Worm (Caenorhabditis elegans) whole organism, mixed stage, embryonic: ENCODE measurements around the gene F38H4.4.

Experiments used
- M03D4.4 ChIP-seq: sonication (generic microtip); optimal IDR thresholded peaks from 2 replicates; lab custom pipeline; 2017; ENCODE audit warnings: mild to moderate bottlenecking, missing genetic modification characterization, missing compliant biosample characterization
- bed-3 ChIP-seq: fragments of 200-800 bp; sonication (Bioruptor generic); optimal IDR thresholded peaks from 3 replicates; lab custom pipeline; 2018; ENCODE audit warnings: mild to moderate bottlenecking, missing genetic modification characterization, moderate library complexity, missing compliant biosample characterization
- blmp-1 ChIP-seq: fragments of 150-350 bp; optimal IDR thresholded peaks from 2 replicates; lab custom pipeline; 2014; ENCODE audit warnings: missing biosample characterization, missing genetic modification characterization
- ceh-39 ChIP-seq: fragments of 150-350 bp; optimal IDR thresholded peaks from 2 replicates; lab custom pipeline; 2014; ENCODE audit warnings: missing biosample characterization, missing genetic modification characterization
- ceh-43 ChIP-seq: fragments of 200-800 bp; sonication (Bioruptor generic); optimal IDR thresholded peaks from 2 replicates; lab custom pipeline; 2018; ENCODE audit warnings: mild to moderate bottlenecking, missing genetic modification characterization, moderate library complexity, missing compliant biosample characterization
- ceh-83 ChIP-seq: fragments of 200-800 bp; sonication (Bioruptor generic); optimal IDR thresholded peaks from 2 replicates; lab custom pipeline; 2018; ENCODE audit warnings: mild to moderate bottlenecking, missing genetic modification characterization, missing compliant biosample characterization
- ces-1 ChIP-seq: fragments of 150-350 bp; optimal IDR thresholded peaks from 2 replicates; lab custom pipeline; 2014; ENCODE audit warnings: missing biosample characterization, missing genetic modification reagents, missing genetic modification characterization
- cnd-1 ChIP-seq: fragments of 200-800 bp; sonication (Bioruptor generic); optimal IDR thresholded peaks from 2 replicates; lab custom pipeline; 2018; ENCODE audit warnings: mild to moderate bottlenecking, missing genetic modification characterization, missing compliant biosample characterization
- drap-1 ChIP-seq: fragments of 200-800 bp; sonication (Bioruptor generic); optimal IDR thresholded peaks from 3 replicates; lab custom pipeline; 2018; ENCODE audit warnings: mild to moderate bottlenecking, missing genetic modification characterization, missing compliant biosample characterization
- elt-1 ChIP-seq: sonication (generic microtip); optimal IDR thresholded peaks from 2 replicates; lab custom pipeline; 2017; ENCODE audit warnings: missing genetic modification characterization, mild to moderate bottlenecking, missing compliant biosample characterization, antibody characterized with exemption, moderate library complexity, borderline replicate concordance; ENCODE audit not compliant: insufficient read depth
- elt-3 ChIP-seq: fragments of 150-350 bp; optimal IDR thresholded peaks from 2 replicates; lab custom pipeline; 2014; ENCODE audit warnings: missing biosample characterization, missing genetic modification characterization
- flh-1 ChIP-seq: fragments of 200-800 bp; sonication (Bioruptor generic); optimal IDR thresholded peaks from 2 replicates; lab custom pipeline; 2018; ENCODE audit warnings: mild to moderate bottlenecking, missing genetic modification characterization, moderate library complexity, missing compliant biosample characterization
- ham-2 ChIP-seq: fragments of 200-800 bp; sonication (Bioruptor generic); optimal IDR thresholded peaks from 2 replicates; lab custom pipeline; 2018; ENCODE audit warnings: mild to moderate bottlenecking, missing genetic modification characterization, missing compliant biosample characterization
- hlh-1 ChIP-seq: fragments of 150-350 bp; optimal IDR thresholded peaks from 2 replicates; lab custom pipeline; 2014; ENCODE audit warnings: missing biosample characterization, missing genetic modification reagents, missing genetic modification characterization
- lin-13 ChIP-seq: fragments of 150-350 bp; optimal IDR thresholded peaks from 2 replicates; lab custom pipeline; 2014; ENCODE audit warnings: missing biosample characterization, missing genetic modification characterization
- lin-32 ChIP-seq: fragments of 200-800 bp; sonication (Bioruptor generic); optimal IDR thresholded peaks from 2 replicates; lab custom pipeline; 2018; ENCODE audit warnings: mild to moderate bottlenecking, missing genetic modification characterization, missing compliant biosample characterization
- lsy-2 ChIP-seq: fragments of 150-350 bp; optimal IDR thresholded peaks from 2 replicates; lab custom pipeline; 2014; ENCODE audit warnings: missing biosample characterization, missing genetic modification characterization
- mab-5 ChIP-seq: fragments of 150-350 bp; optimal IDR thresholded peaks from 2 replicates; lab custom pipeline; 2014; ENCODE audit warnings: missing biosample characterization, missing genetic modification characterization
- mep-1 ChIP-seq: fragments of 150-350 bp; optimal IDR thresholded peaks from 2 replicates; lab custom pipeline; 2017; ENCODE audit warnings: missing biosample characterization, missing genetic modification reagents, missing genetic modification characterization, inconsistent platforms
- mls-2 ChIP-seq: sonication (generic microtip); optimal IDR thresholded peaks from 2 replicates; lab custom pipeline; 2016; ENCODE audit warnings: mild to moderate bottlenecking, missing genetic modification characterization, moderate library complexity, missing compliant biosample characterization
- nhr-12 ChIP-seq: fragments of 150-350 bp; optimal IDR thresholded peaks from 2 replicates; lab custom pipeline; 2014; ENCODE audit warnings: missing biosample characterization, missing genetic modification characterization
- nhr-2 ChIP-seq: fragments of 150-350 bp; optimal IDR thresholded peaks from 2 replicates; lab custom pipeline; 2014; ENCODE audit warnings: missing biosample characterization, missing genetic modification characterization
- nhr-237 ChIP-seq: fragments of 150-350 bp; optimal IDR thresholded peaks from 2 replicates; lab custom pipeline; 2014; ENCODE audit warnings: missing biosample characterization, missing genetic modification characterization
- nhr-28 ChIP-seq: fragments of 150-350 bp; optimal IDR thresholded peaks from 2 replicates; lab custom pipeline; 2014; ENCODE audit warnings: missing biosample characterization, missing genetic modification characterization
- nhr-76 ChIP-seq: sonication (generic microtip); optimal IDR thresholded peaks from 2 replicates; lab custom pipeline; 2017; ENCODE audit warnings: missing biosample characterization, missing genetic modification characterization
- pha-4 ChIP-seq: fragments of 150-350 bp; optimal IDR thresholded peaks from 2 replicates; lab custom pipeline; 2018; ENCODE audit warnings: missing biosample characterization, missing genetic modification reagents, missing genetic modification characterization
- sem-2 ChIP-seq: fragments of 200-800 bp; sonication (Bioruptor generic); optimal IDR thresholded peaks from 2 replicates; lab custom pipeline; 2018; ENCODE audit warnings: mild to moderate bottlenecking, missing genetic modification characterization, missing compliant biosample characterization
- snpc-4 ChIP-seq: fragments of 150-350 bp; optimal IDR thresholded peaks from 2 replicates; lab custom pipeline; 2014; ENCODE audit warnings: missing biosample characterization, missing genetic modification characterization
- sptf-1 ChIP-seq: sonication (generic microtip); optimal IDR thresholded peaks from 2 replicates; lab custom pipeline; 2017; ENCODE audit warnings: mild to moderate bottlenecking, missing genetic modification characterization, moderate library complexity, missing compliant biosample characterization
- tbx-8 ChIP-seq: fragments of 200-800 bp; sonication (Bioruptor generic); optimal IDR thresholded peaks from 2 replicates; lab custom pipeline; 2018; ENCODE audit warnings: mild to moderate bottlenecking, missing genetic modification characterization, moderate library complexity, missing compliant biosample characterization
- unc-120 ChIP-seq: sonication (generic microtip); optimal IDR thresholded peaks from 2 replicates; lab custom pipeline; 2017; ENCODE audit warnings: missing genetic modification characterization, missing compliant biosample characterization; ENCODE audit not compliant: poor library complexity, severe bottlenecking
- unc-39 ChIP-seq: fragments of 150-350 bp; optimal IDR thresholded peaks from 2 replicates; lab custom pipeline; 2014; ENCODE audit warnings: missing biosample characterization, missing genetic modification characterization
- unc-62 ChIP-seq: fragments of 150-350 bp; optimal IDR thresholded peaks from 2 replicates; lab custom pipeline; 2014; ENCODE audit warnings: missing biosample characterization, missing genetic modification reagents, missing genetic modification characterization
- zip-8 ChIP-seq: fragments of 150-350 bp; optimal IDR thresholded peaks from 2 replicates; lab custom pipeline; 2014; ENCODE audit warnings: missing biosample characterization, missing genetic modification characterization
- ztf-11 ChIP-seq: fragments of 150-350 bp; optimal IDR thresholded peaks from 2 replicates; lab custom pipeline; 2014; ENCODE audit warnings: missing biosample characterization, missing genetic modification characterization

The F38H4.4 gene

DNA sequence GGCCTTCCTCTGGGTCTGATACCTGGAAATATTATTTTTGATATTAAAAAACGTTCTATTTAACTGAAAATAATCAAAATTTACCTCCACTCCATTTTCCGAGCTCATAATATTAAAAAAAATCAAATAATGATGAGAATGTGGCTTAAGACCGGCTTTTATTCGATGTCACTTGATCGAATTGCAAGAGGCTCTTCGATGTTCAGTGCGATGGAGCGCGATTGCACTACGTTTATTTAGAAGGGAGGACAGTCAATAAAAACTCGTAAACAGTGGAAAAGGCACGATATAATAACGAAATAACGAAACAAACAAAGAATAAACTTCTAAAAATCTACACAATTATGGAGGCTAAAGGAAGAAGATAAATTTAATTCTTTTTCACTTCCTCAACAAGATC lies 6.7 kb downstream of the F38H4.4 start, which contains the start of gene tag-30:
Gene tag-30, minus strand, starts transcription at position 383 of the 400 bp plus-strand sequence.
- TF ChIP-seq lsy-2: peak; percentile 2
- TF ChIP-seq M03D4.4 (tag; lab: Kevin White, UChicago): no peak
- peak; percentile 81 for TF ChIP-seq pha-4 (tag; lab: Kevin White, UChicago)
- TF ChIP-seq ceh-39 (tag; lab: Kevin White, UChicago): peak; percentile 34
- TF ChIP-seq nhr-237 (tag; lab: Kevin White, UChicago): no peak
- TF ChIP-seq drap-1 (GFP tag; lab: Kevin White, UChicago): peak; percentile 8
- TF ChIP-seq hlh-1 (tag; lab: Kevin White, UChicago): peak; percentile 29
- TF ChIP-seq mep-1 (tag; lab: Kevin White, UChicago): peak; percentile 60
- TF ChIP-seq elt-1: no peak
- TF ChIP-seq sptf-1: peak; percentile 24
- TF ChIP-seq unc-62 (GFP tag; lab: Kevin White, UChicago): no peak
- TF ChIP-seq ces-1: peak; percentile 75
- no peak for TF ChIP-seq ztf-11 (tag; lab: Kevin White, UChicago)
- no peak for TF ChIP-seq unc-120 (tag; lab: Kevin White, UChicago)

DNA sequence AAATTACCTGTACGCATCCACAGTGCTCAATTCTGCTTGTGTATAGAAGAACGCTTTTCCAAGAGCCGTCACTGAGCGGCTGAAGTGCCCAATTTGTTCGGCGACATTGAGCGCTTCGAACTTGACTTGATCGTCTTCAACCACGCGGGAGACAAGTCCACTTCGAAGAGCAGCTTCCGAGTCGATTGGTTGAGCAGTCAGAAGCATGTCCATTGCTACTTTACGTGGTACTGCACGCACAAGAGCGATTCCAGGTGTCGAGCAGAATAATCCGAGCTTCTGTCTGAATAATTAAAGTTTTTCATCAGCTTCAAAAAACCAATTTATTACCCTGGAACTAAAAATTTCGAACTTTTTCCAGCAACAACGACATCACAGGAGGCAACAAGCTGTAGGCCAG lies 7.4 kb downstream of the F38H4.4 start:
- no peak for TF ChIP-seq M03D4.4 (tag; lab: Kevin White, UChicago)

DNA sequence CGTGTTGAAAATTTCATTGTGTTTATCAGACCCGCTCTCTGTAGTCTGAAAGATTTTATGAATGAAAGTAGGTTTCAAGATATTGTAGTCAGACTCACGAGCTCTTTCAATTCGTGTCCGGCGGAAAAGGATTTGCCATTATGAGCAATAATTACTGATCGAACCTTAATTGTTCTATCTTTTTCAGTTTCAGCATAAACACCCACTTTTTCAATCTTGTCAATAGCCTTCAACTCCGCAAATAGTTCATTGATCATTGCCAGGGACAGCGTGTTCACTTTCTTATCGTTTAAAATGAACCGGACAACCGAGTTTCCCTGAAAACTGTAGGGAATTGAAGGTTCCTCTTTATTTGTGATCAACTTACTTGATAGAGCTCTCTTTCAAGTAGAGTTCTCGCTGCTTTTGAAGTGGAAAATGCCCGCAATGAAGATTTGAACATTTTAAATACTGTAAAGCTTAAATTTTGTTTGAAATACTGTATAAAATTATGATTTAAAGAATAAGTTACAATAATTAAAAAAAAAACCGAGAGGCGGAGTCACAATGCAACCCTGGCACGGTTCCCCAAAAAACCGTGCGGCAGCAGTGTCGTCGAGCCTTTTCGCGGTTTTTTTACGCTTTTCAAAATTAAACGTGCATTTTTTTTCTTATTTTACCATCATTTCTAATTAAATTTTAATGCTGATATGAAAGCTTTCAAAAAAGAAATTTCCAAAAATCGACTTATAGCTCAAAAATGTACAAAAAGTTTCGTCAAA lies 8.0 kb downstream of the F38H4.4 start, which contains the start of gene ech-2:
Gene ech-2, minus strand, starts transcription at position 452 of the 761 bp plus-strand sequence.
- TF ChIP-seq lsy-2 (peak; percentile 4), snpc-4 (tag; lab: Kevin White, UChicago) (no peak), sptf-1 (no peak), hlh-1 (tag; lab: Kevin White, UChicago) (peak; percentile 27), nhr-28 (tag; lab: Kevin White, UChicago) (no peak), nhr-12 (tag; lab: Kevin White, UChicago) (no peak), sem-2 (GFP tag; lab: Kevin White, UChicago) (no peak), lin-32 (GFP tag; lab: Kevin White, UChicago) (no peak), ztf-11 (tag; lab: Kevin White, UChicago) (no peak), ham-2 (no peak), ceh-43 (GFP tag; lab: Kevin White, UChicago) (no peak), blmp-1 (tag; lab: Kevin White, UChicago) (no peak), flh-1 (GFP tag; lab: Kevin White, UChicago) (no peak), M03D4.4 (tag; lab: Kevin White, UChicago) (no peak), tbx-8 (GFP tag; lab: Kevin White, UChicago) (no peak), lin-13 (no peak), mep-1 (tag; lab: Kevin White, UChicago) (peak; percentile 60), elt-1 (no peak), unc-62 (GFP tag; lab: Kevin White, UChicago) (no peak), ces-1 (no peak), zip-8 (tag; lab: Kevin White, UChicago) (no peak), nhr-76 (no peak), ceh-39 (tag; lab: Kevin White, UChicago) (no peak), mab-5 (no peak), unc-120 (tag; lab: Kevin White, UChicago) (no peak), ceh-83 (GFP tag; lab: Kevin White, UChicago) (no peak)

DNA sequence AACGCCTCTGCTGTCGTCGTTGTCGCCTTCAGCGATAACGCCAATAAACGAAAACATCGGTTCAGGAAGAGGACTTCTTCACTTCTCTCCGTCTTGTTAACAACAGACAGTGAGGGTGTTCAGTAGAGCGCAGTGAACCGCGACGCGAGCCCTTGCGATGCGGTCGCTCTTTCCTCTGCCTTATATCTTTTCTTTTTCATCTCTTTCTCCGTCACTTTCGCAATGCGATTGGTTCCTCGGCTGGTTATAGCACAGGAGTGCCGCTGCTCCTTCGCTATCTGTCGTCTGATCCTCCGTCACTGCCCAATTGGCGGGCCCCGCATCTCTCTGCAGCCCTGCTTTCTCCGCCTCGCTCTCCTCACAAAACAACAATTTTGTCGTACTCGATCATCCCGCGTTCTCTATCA lies 9.1 kb downstream of the F38H4.4 start:
- TF ChIP-seq nhr-28 (tag; lab: Kevin White, UChicago): no peak
- TF ChIP-seq mls-2 (tag; lab: Kevin White, UChicago): peak; percentile 28
- no peak for TF ChIP-seq zip-8 (tag; lab: Kevin White, UChicago)
- TF ChIP-seq mep-1 (tag; lab: Kevin White, UChicago): peak; percentile 54
- peak; percentile 0 for TF ChIP-seq bed-3 (GFP tag; lab: Kevin White, UChicago)
- peak; percentile 37 for TF ChIP-seq ztf-11 (tag; lab: Kevin White, UChicago)
- peak; percentile 67 for TF ChIP-seq lin-13
- peak; percentile 35 for TF ChIP-seq drap-1 (GFP tag; lab: Kevin White, UChicago)
- TF ChIP-seq hlh-1 (tag; lab: Kevin White, UChicago): peak; percentile 79
- no peak for TF ChIP-seq unc-39 (tag; lab: Kevin White, UChicago)
- peak; percentile 67 for TF ChIP-seq lsy-2
- TF ChIP-seq tbx-8 (GFP tag; lab: Kevin White, UChicago): no peak
- no peak for TF ChIP-seq snpc-4 (tag; lab: Kevin White, UChicago)
- no peak for TF ChIP-seq elt-3 (tag; lab: Kevin White, UChicago)
- TF ChIP-seq sptf-1: peak; percentile 19
- TF ChIP-seq M03D4.4 (tag; lab: Kevin White, UChicago): peak; percentile 59
- TF ChIP-seq nhr-2 (tag; lab: Kevin White, UChicago): no peak
- TF ChIP-seq ceh-39 (tag; lab: Kevin White, UChicago): no peak
- TF ChIP-seq nhr-12 (tag; lab: Kevin White, UChicago): no peak
- TF ChIP-seq nhr-76: no peak
- peak; percentile 75 for TF ChIP-seq pha-4 (tag; lab: Kevin White, UChicago)
- TF ChIP-seq blmp-1 (tag; lab: Kevin White, UChicago): no peak
- peak; percentile 92 for TF ChIP-seq ham-2
- TF ChIP-seq cnd-1 (tag; lab: Kevin White, UChicago): no peak
- peak; percentile 62 for TF ChIP-seq unc-62 (GFP tag; lab: Kevin White, UChicago)
- no peak for TF ChIP-seq ceh-83 (GFP tag; lab: Kevin White, UChicago)
- TF ChIP-seq unc-120 (tag; lab: Kevin White, UChicago): peak; percentile 87
- peak; percentile 69 for TF ChIP-seq ces-1
- no peak for TF ChIP-seq mab-5
